Worm (Caenorhabditis elegans) whole organism, mixed stage, embryonic: ENCODE measurements around the gene R09E10.8.

ENCODE experiments used
- cnd-1 ChIP-seq: fragments of 200-800 bp; sonication (Bioruptor generic); optimal IDR thresholded peaks from 2 replicates; lab custom pipeline; 2018; ENCODE audit warnings: mild to moderate bottlenecking, missing genetic modification characterization, missing compliant biosample characterization
- elt-3 ChIP-seq: fragments of 150-350 bp; optimal IDR thresholded peaks from 2 replicates; lab custom pipeline; 2014; ENCODE audit warnings: missing biosample characterization, missing genetic modification characterization
- hlh-1 ChIP-seq: fragments of 150-350 bp; optimal IDR thresholded peaks from 2 replicates; lab custom pipeline; 2014; ENCODE audit warnings: missing biosample characterization, missing genetic modification reagents, missing genetic modification characterization
- lin-13 ChIP-seq: fragments of 150-350 bp; optimal IDR thresholded peaks from 2 replicates; lab custom pipeline; 2014; ENCODE audit warnings: missing biosample characterization, missing genetic modification characterization
- nhr-28 ChIP-seq: fragments of 150-350 bp; optimal IDR thresholded peaks from 2 replicates; lab custom pipeline; 2014; ENCODE audit warnings: missing biosample characterization, missing genetic modification characterization
- nhr-76 ChIP-seq: sonication (generic microtip); optimal IDR thresholded peaks from 2 replicates; lab custom pipeline; 2017; ENCODE audit warnings: missing biosample characterization, missing genetic modification characterization
- pha-4 ChIP-seq: fragments of 150-350 bp; optimal IDR thresholded peaks from 2 replicates; lab custom pipeline; 2018; ENCODE audit warnings: missing biosample characterization, missing genetic modification reagents, missing genetic modification characterization
- sem-2 ChIP-seq: fragments of 200-800 bp; sonication (Bioruptor generic); optimal IDR thresholded peaks from 2 replicates; lab custom pipeline; 2018; ENCODE audit warnings: mild to moderate bottlenecking, missing genetic modification characterization, missing compliant biosample characterization
- snpc-4 ChIP-seq: fragments of 150-350 bp; optimal IDR thresholded peaks from 2 replicates; lab custom pipeline; 2014; ENCODE audit warnings: missing biosample characterization, missing genetic modification characterization
- sptf-1 ChIP-seq: sonication (generic microtip); optimal IDR thresholded peaks from 2 replicates; lab custom pipeline; 2017; ENCODE audit warnings: mild to moderate bottlenecking, missing genetic modification characterization, moderate library complexity, missing compliant biosample characterization
- unc-39 ChIP-seq: fragments of 150-350 bp; optimal IDR thresholded peaks from 2 replicates; lab custom pipeline; 2014; ENCODE audit warnings: missing biosample characterization, missing genetic modification characterization
- unc-62 ChIP-seq: fragments of 150-350 bp; optimal IDR thresholded peaks from 2 replicates; lab custom pipeline; 2014; ENCODE audit warnings: missing biosample characterization, missing genetic modification reagents, missing genetic modification characterization
- ztf-11 ChIP-seq: fragments of 150-350 bp; optimal IDR thresholded peaks from 2 replicates; lab custom pipeline; 2014; ENCODE audit warnings: missing biosample characterization, missing genetic modification characterization

DNA sequence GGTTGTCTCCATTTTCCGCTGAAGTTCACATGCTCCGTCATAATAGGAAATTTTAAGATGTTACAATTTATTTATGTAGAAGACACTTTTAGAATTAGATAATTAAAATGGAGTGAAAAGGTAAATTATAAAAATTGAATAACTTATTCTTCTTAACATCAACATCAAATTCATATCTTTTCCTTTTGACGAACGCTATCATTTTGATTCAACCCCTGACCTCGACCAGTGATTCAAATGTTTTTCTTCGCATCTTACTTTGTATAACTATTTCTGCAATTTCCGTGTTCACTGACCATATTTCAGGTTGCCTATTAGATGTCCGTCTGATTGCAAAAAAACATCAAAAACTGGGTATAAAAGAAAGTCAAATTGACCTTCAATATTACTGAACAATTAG, 33.3 kb downstream of the R09E10.8 start, which contains the start of gene Y43C5A.7:
- no peak for TF ChIP-seq unc-62 (GFP tag; lab: Kevin White, UChicago)
- no peak for TF ChIP-seq lin-13 (tag; lab: Kevin White, UChicago)
- no peak for TF ChIP-seq cnd-1
- no peak for TF ChIP-seq nhr-28 (tag; lab: Kevin White, UChicago)
- TF ChIP-seq hlh-1 (tag; lab: Kevin White, UChicago) = no peak
- TF ChIP-seq unc-39 (tag; lab: Kevin White, UChicago) = no peak
- no peak for TF ChIP-seq ztf-11
- TF ChIP-seq sem-2 (GFP tag; lab: Kevin White, UChicago) = no peak
- TF ChIP-seq sptf-1 = no peak
- no peak for TF ChIP-seq nhr-76
- no peak for TF ChIP-seq elt-3 (tag; lab: Kevin White, UChicago)
- no peak for TF ChIP-seq snpc-4 (tag; lab: Kevin White, UChicago)
- no peak for TF ChIP-seq pha-4 (tag; lab: Kevin White, UChicago)
